Worm (Caenorhabditis elegans) whole organism, L4/young adult: Measurements from ENCODE around the gene C54D10.9.

Experiments
- dao-5 ChIP-seq: sonication (generic microtip); optimal IDR thresholded peaks from 2 replicates; lab custom pipeline; 2016; ENCODE audit warnings: missing genotype, missing genetic modification characterization, moderate library complexity, missing compliant biosample characterization
- him-1 ChIP-seq: sonication (generic microtip); optimal IDR thresholded peaks from 2 replicates; lab custom pipeline; 2016; ENCODE audit warnings: missing genotype, missing genetic modification reagents, missing genetic modification characterization, missing compliant biosample characterization

DNA sequence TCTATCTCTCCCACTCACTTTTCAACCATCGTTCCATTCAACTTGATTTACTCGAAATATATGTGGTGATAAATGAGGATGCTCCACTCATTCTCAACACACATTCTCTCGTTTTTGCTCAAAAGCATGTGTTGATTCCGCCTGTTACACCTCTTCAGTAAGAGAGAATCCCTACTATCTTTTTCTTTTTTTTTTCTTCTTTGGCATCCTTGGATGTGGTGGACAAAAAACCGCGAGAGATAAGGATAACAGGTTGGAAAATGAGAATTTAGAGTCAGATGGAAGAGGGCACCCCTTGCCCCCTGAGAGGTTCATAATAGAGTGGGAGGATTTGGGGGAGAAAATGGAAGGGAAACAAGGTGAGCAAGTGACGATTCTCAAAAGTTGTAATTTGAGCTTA is 32.0 kb downstream of the C54D10.9 start:
- TF ChIP-seq him-1 (no peak), dao-5 (tag; lab: Kevin White, UChicago) (no peak)
